Worm (Caenorhabditis elegans) whole organism, young adult: ENCODE measurements around the gene T19C4.24.

Experiments
- Y67H2A.10 ChIP-seq: fragments of 200-800 bp; sonication (Bioruptor generic); conservative IDR thresholded peaks from 2 replicates; pipeline ENCODE4 v1.3.6; 2022; ENCODE audit warnings: missing genetic modification reagents, missing genetic modification characterization, missing compliant biosample characterization
- aptf-3 ChIP-seq: fragments of 200-800 bp; sonication (Bioruptor generic); IDR thresholded peaks from 2 replicates; pipeline ENCODE4 v1.3.6; 2022; ENCODE audit warnings: missing genetic modification characterization, missing compliant biosample characterization
- athp-1 ChIP-seq: sonication (generic microtip); optimal IDR thresholded peaks from 2 replicates; lab custom pipeline; 2017; ENCODE audit warnings: mild to moderate bottlenecking, missing genetic modification characterization, missing compliant biosample characterization
- attf-6 ChIP-seq: fragments of 200-800 bp; sonication (Bioruptor generic); IDR thresholded peaks from 2 replicates; pipeline ENCODE4 v1.3.6; 2022; ENCODE audit warnings: missing genetic modification reagents, missing genetic modification characterization, missing compliant biosample characterization
- egl-18 ChIP-seq: fragments of 200-800 bp; sonication (Bioruptor generic); IDR thresholded peaks from 2 replicates; pipeline ENCODE4 v1.3.6; 2022; ENCODE audit warnings: missing genetic modification reagents, missing genetic modification characterization, missing compliant biosample characterization
- ets-4 ChIP-seq: fragments of 200-800 bp; sonication (Bioruptor generic); optimal IDR thresholded peaks from 2 replicates; lab custom pipeline; 2018; ENCODE audit warnings: mild to moderate bottlenecking, missing genetic modification characterization, missing compliant biosample characterization
- hlh-26 ChIP-seq: fragments of 200-800 bp; sonication (Bioruptor generic); conservative IDR thresholded peaks from 2 replicates; pipeline ENCODE4 v1.3.6; 2022; ENCODE audit warnings: missing genetic modification reagents, missing genetic modification characterization, missing compliant biosample characterization
- pha-4 ChIP-seq: fragments of 150-350 bp; sonication (generic microtip); optimal IDR thresholded peaks from 2 replicates; lab custom pipeline; 2014; ENCODE audit warnings: missing biosample characterization, missing genetic modification reagents, missing genetic modification characterization
- rcor-1 ChIP-seq: fragments of 200-800 bp; sonication (Bioruptor generic); IDR thresholded peaks from 2 replicates; pipeline ENCODE4 v1.3.6; 2022; ENCODE audit warnings: missing genetic modification reagents, missing genetic modification characterization, missing compliant biosample characterization
- snpc-4 ChIP-seq, 5 experiments: fragments of 150-350 bp in 1 of 5; sonication (generic microtip) in 4 of 5; optimal IDR thresholded peaks; 2 replicates each; lab custom pipeline; 2014 to 2018; ENCODE audit warnings: missing genetic modification characterization in 5 of 5, missing biosample characterization in 3 of 5, antibody characterized with exemption in 2 of 5, mild to moderate bottlenecking in 2 of 5, missing compliant biosample characterization in 2 of 5, missing genotype in 2 of 5, moderate library complexity in 2 of 5, missing genetic modification reagents in 1 of 5

ce11 chrV:11133516-11133915 lies 13.3 kb downstream of the T19C4.24 start:
- TF ChIP-seq rcor-1 (GFP tag; lab: Robert Waterston, UW) (no peak), attf-6 (GFP tag; lab: Robert Waterston, UW) (no peak), hlh-26 (GFP tag; lab: Robert Waterston, UW) (no peak), aptf-3 (GFP tag; lab: Robert Waterston, UW) (no peak), ets-4 (GFP tag; lab: Kevin White, UChicago) (no peak), pha-4 (tag; lab: Kevin White, UChicago) (no peak), Y67H2A.10 (no peak), snpc-4 (GFP tag; optimal IDR thresholded peaks at IDR 0.05; lab: Kevin White, UChicago) (no peak), snpc-4 (tag; optimal IDR thresholded peaks at IDR 0.05; lab: Kevin White, UChicago) (no peak), egl-18 (no peak), athp-1 (no peak)
